Fruit fly (Drosophila melanogaster) ovary, adult (tissue): ENCODE measurements around the gene Torsin.

ENCODE experiments used
- CG17801 ChIP-seq: fragments of 200-800 bp; optimal IDR thresholded peaks from 2 replicates; lab custom pipeline; 2019; ENCODE audit warnings: missing biosample characterization, mild to moderate bottlenecking, missing genetic modification characterization, moderate library complexity; ENCODE audit not compliant: partially characterized antibody

Gene Torsin

DNA sequence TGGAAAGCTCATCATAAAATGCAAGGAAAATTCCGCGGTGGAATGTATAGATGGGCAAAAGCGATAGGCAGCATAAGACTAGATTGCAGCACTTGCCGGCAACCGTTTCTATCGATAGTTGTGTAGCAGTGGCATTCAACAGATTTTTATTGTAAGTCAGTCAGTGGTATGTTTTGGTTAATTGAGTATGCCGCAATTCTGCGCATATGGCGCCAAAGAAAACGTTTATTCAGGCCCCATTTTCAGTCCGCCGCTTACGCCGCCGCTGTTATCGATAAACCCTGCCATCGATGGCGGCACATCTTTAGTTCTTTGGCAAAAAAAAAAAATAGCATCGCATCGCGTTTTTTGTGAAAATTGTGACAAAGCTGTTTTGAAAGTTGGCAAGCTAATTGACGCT is at the start of gene Torsin, which contains the start of gene Cbp80:
Gene Torsin, minus strand, starts transcription at position 282 of the 400 bp plus-strand sequence.
Gene Cbp80, plus strand, starts transcription at position 265 of the 400 bp plus-strand sequence.
- peak; percentile 61 for TF ChIP-seq CG17801 (GFP tag; lab: Kevin White, UChicago)

DNA sequence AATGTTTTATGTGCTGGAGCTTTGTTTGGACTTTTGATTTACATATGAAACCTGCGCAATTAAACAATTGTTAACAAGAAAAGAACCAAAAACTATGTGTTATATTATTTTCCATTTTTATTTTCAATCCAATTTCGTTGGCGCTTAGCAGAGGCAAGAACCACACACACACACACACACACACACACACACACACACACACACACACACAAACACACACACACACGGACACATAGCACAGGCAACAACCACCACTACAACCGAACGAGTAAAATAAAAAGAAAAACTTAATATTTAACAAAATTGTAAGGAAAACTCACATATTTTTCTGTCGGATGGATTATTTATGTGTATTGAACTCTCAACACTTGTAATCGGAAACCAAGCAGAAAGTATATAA is 49.5 kb upstream of the Torsin start:
- TF ChIP-seq CG17801 (GFP tag; lab: Kevin White, UChicago): no peak

DNA sequence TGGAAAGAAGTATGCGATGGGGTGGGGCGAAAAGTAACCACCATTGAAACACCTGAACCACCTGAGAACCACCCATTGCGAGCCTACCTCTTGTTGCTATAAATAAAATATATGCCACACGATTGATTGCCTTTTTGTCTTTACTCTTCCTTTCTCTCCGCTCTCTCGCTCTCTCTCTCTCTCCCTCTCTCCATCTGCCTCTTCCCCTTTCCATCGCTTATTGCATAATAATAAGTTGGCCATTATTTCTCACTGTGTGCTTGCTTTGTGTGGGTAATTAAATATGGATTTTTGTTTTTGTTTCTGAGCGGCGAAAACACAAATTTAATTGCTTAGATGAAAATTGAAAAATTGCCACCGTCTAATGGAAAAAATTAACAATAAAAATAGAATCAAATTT is 44.3 kb upstream of the Torsin start:
- TF ChIP-seq CG17801 (GFP tag; lab: Kevin White, UChicago): no peak

DNA sequence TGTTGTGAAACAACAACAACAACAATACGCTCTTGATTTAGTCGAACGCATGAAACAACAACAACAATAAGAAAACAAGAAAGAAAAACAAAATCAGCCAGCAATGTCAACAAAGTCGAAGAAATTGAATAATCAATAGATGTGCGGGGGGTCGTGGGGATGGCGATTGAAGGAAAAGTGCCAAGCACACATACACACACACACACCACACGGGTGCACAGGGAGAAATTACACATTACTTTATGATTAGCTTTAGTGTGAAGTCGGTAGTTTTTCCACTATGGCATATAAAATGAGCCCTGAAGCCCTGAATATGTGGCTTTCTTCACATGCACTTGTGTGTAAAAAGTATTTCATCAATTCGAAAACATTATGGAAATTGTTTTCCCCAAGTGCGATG is 43.1 kb upstream of the Torsin start:
- no peak for TF ChIP-seq CG17801 (GFP tag; lab: Kevin White, UChicago)

DNA sequence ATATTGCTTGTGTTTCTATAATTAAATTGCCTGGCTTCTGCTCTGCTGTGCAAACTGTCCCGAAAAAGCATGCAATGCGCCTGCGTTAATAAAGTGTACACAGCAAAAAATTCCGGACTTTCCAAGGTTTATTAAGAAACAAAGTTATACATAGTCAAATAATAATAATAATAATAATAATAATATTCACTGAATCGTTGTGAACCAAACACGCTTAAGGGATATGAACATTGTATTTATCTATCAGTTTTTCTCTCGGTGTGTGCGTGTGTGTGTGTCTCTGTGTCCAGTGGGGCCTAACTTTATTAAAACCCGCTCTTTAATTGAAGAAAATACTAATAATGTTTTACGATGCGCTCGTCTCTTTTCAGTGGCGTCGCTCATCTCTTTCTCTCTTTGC is 41.4 kb upstream of the Torsin start:
- TF ChIP-seq CG17801 (GFP tag; lab: Kevin White, UChicago): no peak

DNA sequence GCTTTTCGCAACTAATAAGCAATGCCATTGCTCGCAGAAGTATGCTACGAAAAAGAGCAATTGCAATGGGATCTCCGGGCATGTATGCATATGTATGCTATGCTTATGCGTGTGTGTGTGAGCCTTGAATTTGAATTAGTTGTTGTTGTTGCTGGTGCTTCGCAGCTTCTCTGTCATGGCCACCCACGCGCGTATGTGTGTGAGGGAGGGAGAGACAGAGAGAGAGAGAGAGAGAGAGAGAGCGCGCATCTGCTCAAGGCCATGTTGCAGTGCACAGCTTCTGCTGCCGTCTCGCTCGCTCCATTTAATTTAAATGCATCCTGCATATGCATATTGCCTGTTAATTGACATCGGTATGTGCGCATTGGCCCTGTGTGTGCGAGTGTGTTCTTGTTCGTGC is 40.9 kb upstream of the Torsin start:
- TF ChIP-seq CG17801 (GFP tag; lab: Kevin White, UChicago): no peak

DNA sequence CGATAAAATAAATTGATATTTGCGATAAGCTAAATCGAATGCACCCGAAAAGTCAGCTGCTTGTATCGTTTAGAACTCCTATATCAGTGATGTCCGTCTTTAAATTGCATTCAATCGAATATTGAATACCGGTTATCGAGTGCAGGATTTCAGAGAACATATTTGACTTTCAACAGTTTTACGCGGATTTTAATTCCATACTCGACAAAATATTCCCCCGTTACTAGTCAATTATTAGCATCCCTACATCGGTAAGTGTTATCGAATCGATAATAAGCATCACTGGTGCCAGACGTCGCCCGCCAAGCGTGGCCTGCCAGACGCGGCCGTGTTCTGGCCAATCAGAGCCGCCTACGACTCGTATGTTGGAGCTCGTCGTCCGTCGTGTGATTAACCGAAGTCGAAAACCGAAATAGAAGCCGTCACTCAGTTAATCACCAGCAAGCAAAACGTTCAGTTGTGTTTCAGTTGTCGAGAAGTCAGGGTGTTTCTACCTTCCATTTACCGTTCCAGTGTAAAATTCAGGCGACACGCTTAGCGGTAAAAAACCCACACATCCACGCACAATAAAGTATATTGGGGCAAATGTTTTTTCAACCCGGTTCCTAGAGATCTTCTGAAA is 38.1 kb upstream of the Torsin start, which contains the start of gene ctp:
Gene ctp, plus strand, starts transcription at position 23 of the 622 bp plus-strand sequence.
- TF ChIP-seq CG17801 (GFP tag; lab: Kevin White, UChicago): peak; percentile 81

DNA sequence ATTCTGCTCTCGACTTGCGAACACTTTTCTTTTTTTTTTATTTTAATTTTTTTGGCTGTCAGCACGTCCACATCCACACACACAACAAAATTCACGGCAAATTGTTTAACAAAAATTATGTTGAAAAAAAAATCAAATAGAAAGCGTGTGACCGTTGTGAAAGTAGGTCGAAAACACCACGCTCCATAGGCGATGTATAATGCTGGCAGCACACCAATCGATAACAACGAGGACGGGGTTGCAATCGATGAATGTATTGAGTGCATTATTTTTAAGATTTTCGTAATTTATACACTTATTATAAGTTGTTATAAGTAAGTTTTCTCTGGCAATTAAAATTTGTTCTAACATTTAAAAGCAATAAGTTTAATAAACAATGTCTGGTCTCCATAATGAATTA is 36.9 kb upstream of the Torsin start, which contains the start of gene Pp2C1:
Gene Pp2C1, minus strand, starts transcription at position 181 of the 400 bp plus-strand sequence.
- TF ChIP-seq CG17801 (GFP tag; lab: Kevin White, UChicago): no peak

DNA sequence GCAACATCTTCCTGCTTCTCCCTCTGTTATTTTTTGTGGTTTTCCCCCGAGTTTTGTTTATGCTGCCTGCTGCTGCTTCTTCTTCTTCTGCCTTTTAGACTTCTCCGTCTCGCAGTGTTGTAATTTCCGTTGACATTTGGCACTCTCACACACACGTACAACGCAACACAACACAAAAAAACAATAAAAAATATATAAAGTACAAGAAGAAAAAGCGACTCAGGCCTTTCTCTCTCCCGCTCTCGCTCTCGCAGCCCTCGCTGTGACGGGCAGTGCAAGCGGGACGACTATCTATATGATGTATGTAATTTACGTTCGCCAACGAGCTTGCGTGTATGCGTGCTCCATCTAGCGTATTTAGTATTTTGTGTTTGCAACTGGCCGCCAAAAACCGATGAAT is 36.3 kb upstream of the Torsin start:
- peak; percentile 94 for TF ChIP-seq CG17801 (GFP tag; lab: Kevin White, UChicago)

DNA sequence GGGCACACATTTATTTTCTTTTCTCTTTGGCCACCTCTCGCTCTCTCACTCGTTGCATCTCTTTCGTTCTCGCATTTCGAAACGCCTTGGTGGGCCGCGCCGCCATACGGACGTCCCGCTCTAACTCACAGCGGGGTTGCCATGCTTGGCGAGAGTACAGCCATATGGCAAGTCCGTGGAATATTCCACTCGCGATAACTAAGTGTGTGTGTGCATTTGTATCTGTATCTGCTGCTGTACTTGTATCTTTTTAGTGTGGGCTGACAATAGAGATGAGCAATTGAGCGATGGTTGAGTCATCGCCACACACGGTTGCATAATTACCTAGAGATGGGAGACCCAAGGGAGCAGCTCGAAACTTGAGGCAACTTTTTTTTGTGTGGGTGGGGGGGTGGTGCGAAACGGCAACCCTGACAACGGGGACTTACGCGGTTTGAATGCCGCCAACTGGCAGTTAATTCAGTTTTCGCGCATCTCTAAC is 34.7 kb upstream of the Torsin start:
- TF ChIP-seq CG17801 (GFP tag; lab: Kevin White, UChicago): peak; percentile 86

DNA sequence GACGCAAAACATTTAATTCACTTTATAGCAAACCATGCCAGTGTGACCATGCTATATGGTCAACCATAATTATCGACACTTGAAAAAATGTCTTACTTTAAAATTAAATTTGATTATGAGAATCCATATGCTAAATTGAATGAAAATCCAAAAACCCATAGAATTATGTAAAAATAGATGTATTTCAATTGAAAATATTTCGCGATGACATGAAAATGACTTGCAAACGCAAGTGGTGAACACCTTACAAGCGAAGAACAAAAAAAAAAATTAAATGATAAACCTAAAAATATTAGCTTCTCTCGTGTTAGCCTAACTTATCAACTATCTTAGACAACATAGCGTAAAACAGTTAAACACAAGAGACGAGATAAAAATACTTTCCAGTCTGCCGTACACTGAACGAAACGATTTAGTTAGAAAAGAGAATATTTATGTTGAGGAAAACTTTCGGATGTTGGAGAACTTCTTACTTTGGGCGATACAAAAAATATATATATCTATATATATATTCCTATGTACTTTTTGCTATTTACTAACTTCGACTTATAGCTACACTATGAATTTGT is 30.1 kb upstream of the Torsin start:
- TF ChIP-seq CG17801 (GFP tag; lab: Kevin White, UChicago): peak; percentile 57

DNA sequence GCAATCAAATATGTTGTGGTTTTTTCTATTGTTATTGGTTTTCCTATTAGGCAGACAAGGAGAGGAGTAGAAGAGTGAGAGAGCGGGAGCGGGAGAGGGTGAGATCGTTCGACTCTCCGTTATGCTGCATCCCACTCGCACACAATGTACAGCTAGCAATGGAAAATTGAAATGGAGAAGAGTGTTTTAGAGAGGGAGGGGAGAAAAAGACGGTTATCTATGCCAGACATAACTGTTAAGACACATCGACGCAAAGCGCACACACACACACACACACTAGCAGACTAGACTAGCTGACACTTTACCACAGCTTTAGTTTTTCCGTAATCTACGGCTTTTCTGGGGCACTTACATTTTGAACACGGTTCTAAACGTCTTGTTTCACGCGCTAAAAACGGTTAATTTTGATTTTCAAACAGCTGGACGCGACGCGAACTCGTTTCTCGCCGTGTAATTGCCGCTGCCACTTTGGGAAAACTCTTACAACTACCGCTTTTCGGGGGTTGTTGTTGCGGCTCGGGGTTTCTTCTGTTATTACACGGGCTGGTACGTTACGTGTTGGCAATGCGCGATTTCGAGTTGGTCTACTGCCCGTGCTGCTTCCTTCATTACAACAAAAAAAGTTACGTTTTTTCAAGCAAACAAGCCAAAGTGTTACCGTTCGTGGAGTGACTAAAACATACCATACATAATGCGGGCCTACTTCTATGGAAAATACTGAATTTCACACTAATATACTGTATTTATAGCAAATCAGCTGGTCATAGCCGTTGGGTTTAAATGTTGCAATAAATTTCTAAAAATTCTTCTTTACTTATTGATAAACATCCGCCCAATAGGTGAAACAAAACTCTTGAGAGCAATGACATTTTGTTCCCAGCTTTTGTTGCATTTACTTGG is 29.3 kb upstream of the Torsin start, which contains the start of gene fzr:
Gene fzr, minus strand, starts transcription at position 625 of the 900 bp plus-strand sequence.
- TF ChIP-seq CG17801 (GFP tag; lab: Kevin White, UChicago): no peak

DNA sequence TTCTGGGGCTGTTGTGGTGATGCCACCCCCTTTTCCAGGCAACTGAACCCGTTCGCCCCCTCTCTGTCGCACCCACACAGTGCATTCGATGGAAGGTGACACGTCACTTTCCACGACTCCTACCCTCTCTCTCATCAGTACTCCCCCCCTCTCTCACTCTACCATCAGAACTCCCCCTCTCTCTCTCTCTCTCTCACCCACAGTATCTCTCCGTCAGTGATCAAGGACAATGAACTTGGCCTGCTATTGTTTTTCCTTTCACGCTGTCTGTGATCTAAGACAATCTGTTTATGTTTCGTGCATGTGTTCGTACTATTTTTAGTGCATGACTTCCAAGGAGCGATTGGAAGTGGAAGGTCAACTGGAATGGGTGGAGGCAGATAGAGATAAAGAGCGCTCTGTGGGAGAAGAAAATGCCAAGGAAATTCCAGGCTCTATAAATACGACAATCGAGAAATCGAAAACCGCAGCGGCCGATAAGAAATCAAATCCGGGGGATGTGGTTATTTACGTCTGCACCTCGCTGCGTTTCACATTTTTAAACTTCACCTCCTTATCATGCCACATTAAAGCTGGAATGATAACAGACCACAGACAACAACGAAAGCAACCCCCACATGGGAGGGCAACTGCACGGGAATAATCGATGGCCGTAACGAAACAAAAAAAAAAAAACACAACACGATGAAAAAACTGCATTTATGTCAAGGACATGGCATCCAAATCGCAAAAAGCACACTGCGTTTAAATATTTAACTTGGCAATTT is 28.5 kb upstream of the Torsin start:
- TF ChIP-seq CG17801 (GFP tag; lab: Kevin White, UChicago): no peak

DNA sequence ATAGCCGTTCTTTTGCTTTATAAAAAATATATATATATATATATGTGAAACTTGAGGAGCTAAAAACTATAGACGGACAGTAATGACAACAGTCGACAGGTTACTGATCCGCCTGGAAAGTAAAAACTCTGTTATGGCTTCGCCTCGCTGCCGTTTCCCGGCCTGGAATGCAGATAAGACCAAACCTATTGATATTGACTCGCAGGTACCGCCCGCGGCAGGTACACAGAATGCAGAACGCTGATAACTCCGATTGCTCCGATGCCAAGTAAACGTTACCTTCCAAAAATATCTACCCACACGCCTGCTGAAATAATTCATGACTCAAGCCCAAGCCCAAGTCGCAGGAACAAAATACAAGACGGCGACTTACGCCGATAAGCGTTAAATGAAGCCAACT is 27.6 kb upstream of the Torsin start:
- no peak for TF ChIP-seq CG17801 (GFP tag; lab: Kevin White, UChicago)
